Fruit fly (Drosophila melanogaster) whole organism, embryonic: ENCODE results near the gene Ms.
A peak's percentile ranks its signal among the peaks of the same experiment; 100 is the strongest.

Experiments
- Asciz ChIP-seq: fragments of 200-800 bp; sonication (Bioruptor generic); optimal IDR thresholded peaks from 2 replicates; lab custom pipeline; 2017; ENCODE audit warnings: missing biosample characterization, mild to moderate bottlenecking, missing genetic modification characterization, missing genetic modification reagents
- CG10209 ChIP-seq: fragments of 200-800 bp; sonication (Bioruptor generic); optimal IDR thresholded peaks from 3 replicates; lab custom pipeline; 2017; ENCODE audit warnings: missing biosample characterization, mild to moderate bottlenecking, missing genetic modification characterization, missing genetic modification reagents
- CG10267 ChIP-seq: fragments of 200-800 bp; sonication (Bioruptor generic); optimal IDR thresholded peaks from 2 replicates; lab custom pipeline; 2018; ENCODE audit warnings: missing biosample characterization, mild to moderate bottlenecking, missing genetic modification characterization, moderate library complexity
- CG13424 ChIP-seq: fragments of 200-800 bp; sonication (Bioruptor generic); optimal IDR thresholded peaks from 2 replicates; lab custom pipeline; 2019; ENCODE audit warnings: missing biosample characterization, mild to moderate bottlenecking, missing genetic modification characterization, moderate library complexity
- CG1529 ChIP-seq: fragments of 200-800 bp; sonication (Bioruptor generic); optimal IDR thresholded peaks from 3 replicates; lab custom pipeline; 2018; ENCODE audit warnings: missing biosample characterization, missing genetic modification characterization
- CG15479 ChIP-seq: fragments of 200-800 bp; sonication (Bioruptor generic); optimal IDR thresholded peaks from 3 replicates; lab custom pipeline; 2019; ENCODE audit warnings: missing biosample characterization, mild to moderate bottlenecking, missing genetic modification characterization, moderate library complexity
- CG1603 ChIP-seq: fragments of 200-800 bp; sonication (Bioruptor generic); optimal IDR thresholded peaks from 2 replicates; lab custom pipeline; 2019; ENCODE audit warnings: missing biosample characterization, mild to moderate bottlenecking, missing genetic modification characterization, moderate library complexity
- CG17328 ChIP-seq: fragments of 200-800 bp; sonication (Bioruptor generic); IDR thresholded peaks from 2 replicates; pipeline ENCODE4 v1.3.6; 2022; ENCODE audit warnings: missing biosample characterization, missing genetic modification characterization
- CG17359 ChIP-seq: fragments of 200-800 bp; sonication (Bioruptor generic); optimal IDR thresholded peaks from 3 replicates; lab custom pipeline; 2018; ENCODE audit warnings: missing biosample characterization, mild to moderate bottlenecking, missing genetic modification characterization, moderate library complexity
- CG17361 ChIP-seq: fragments of 200-800 bp; sonication (Bioruptor generic); IDR thresholded peaks from 3 replicates; pipeline ENCODE4 v1.3.6; 2022; ENCODE audit warnings: missing biosample characterization, missing genetic modification characterization
- CG17802 ChIP-seq: fragments of 200-800 bp; sonication (Bioruptor generic); optimal IDR thresholded peaks from 2 replicates; lab custom pipeline; 2018; ENCODE audit warnings: missing biosample characterization, mild to moderate bottlenecking, missing genetic modification characterization, moderate library complexity
- CG18619 ChIP-seq: fragments of 200-800 bp; sonication (Bioruptor generic); optimal IDR thresholded peaks from 3 replicates; lab custom pipeline; 2017; ENCODE audit warnings: missing biosample characterization, mild to moderate bottlenecking, missing genetic modification characterization
- CG2202 ChIP-seq: fragments of 200-800 bp; sonication (Bioruptor generic); optimal IDR thresholded peaks from 2 replicates; lab custom pipeline; 2018; ENCODE audit warnings: missing biosample characterization, mild to moderate bottlenecking, missing genetic modification characterization
- CG31365 ChIP-seq: fragments of 200-800 bp; sonication (Bioruptor generic); optimal IDR thresholded peaks from 2 replicates; lab custom pipeline; 2018; ENCODE audit warnings: missing biosample characterization, mild to moderate bottlenecking, missing genetic modification characterization
- CG4707 ChIP-seq: fragments of 200-800 bp; sonication (Bioruptor generic); optimal IDR thresholded peaks from 2 replicates; lab custom pipeline; 2018; ENCODE audit warnings: missing biosample characterization, mild to moderate bottlenecking, missing genetic modification characterization, moderate library complexity
- CG6254 ChIP-seq: fragments of 200-800 bp; sonication (Bioruptor generic); optimal IDR thresholded peaks from 3 replicates; lab custom pipeline; 2017; ENCODE audit warnings: mild to moderate bottlenecking, missing biosample characterization, missing genetic modification reagents, missing genetic modification characterization
- Dbx ChIP-seq: fragments of 200-800 bp; sonication (Bioruptor generic); IDR thresholded peaks from 3 replicates; pipeline ENCODE4 v1.3.6; 2022; ENCODE audit warnings: missing biosample characterization, missing genetic modification characterization
- Dfd ChIP-seq, 2 experiments: fragments of >200 bp; optimal IDR thresholded peaks; 2 replicates each; lab custom pipeline; 2017; ENCODE audit warnings: missing biosample characterization in 2 of 2, missing genetic modification characterization in 2 of 2
- H15 ChIP-seq: fragments of 200-800 bp; sonication (Bioruptor generic); IDR thresholded peaks from 3 replicates; pipeline ENCODE4 v1.3.6; 2022; ENCODE audit warnings: missing biosample characterization, missing genetic modification characterization
- HLHmδ ChIP-seq: fragments of 200-800 bp; sonication (Bioruptor generic); optimal IDR thresholded peaks from 2 replicates; lab custom pipeline; 2018; ENCODE audit warnings: missing biosample characterization, mild to moderate bottlenecking, missing genetic modification characterization, moderate library complexity
- Myb ChIP-seq: fragments of 200-800 bp; sonication (Bioruptor generic); optimal IDR thresholded peaks from 2 replicates; lab custom pipeline; 2016; ENCODE audit warnings: missing biosample characterization, missing genetic modification characterization
- Oli ChIP-seq: fragments of 200-800 bp; sonication (Bioruptor generic); optimal IDR thresholded peaks from 2 replicates; lab custom pipeline; 2018; ENCODE audit warnings: missing biosample characterization, mild to moderate bottlenecking, missing genetic modification characterization, moderate library complexity
- PHDP ChIP-seq: fragments of 200-800 bp; sonication (Bioruptor generic); optimal IDR thresholded peaks from 3 replicates; lab custom pipeline; 2018; ENCODE audit warnings: missing biosample characterization, mild to moderate bottlenecking, missing genetic modification characterization, moderate library complexity
- Sin3A ChIP-seq: fragments of >200 bp; optimal IDR thresholded peaks from 2 replicates; lab custom pipeline; 2018
- TFAM ChIP-seq: fragments of 200-800 bp; sonication (Bioruptor generic); optimal IDR thresholded peaks from 2 replicates; lab custom pipeline; 2017; ENCODE audit warnings: missing biosample characterization, missing genetic modification characterization, inconsistent platforms
- Xrp1 ChIP-seq: fragments of 200-800 bp; sonication (Bioruptor generic); IDR thresholded peaks from 2 replicates; pipeline ENCODE4 v1.3.6; 2022; ENCODE audit warnings: missing biosample characterization, missing genetic modification characterization
- aop ChIP-seq: fragments of 200-800 bp; sonication (Bioruptor generic); IDR thresholded peaks from 2 replicates; pipeline ENCODE4 v1.3.6; 2022; ENCODE audit warnings: missing biosample characterization, missing genetic modification characterization
- dan ChIP-seq: fragments of 200-800 bp; sonication (Bioruptor generic); IDR thresholded peaks from 2 replicates; pipeline ENCODE4 v1.3.6; 2022; ENCODE audit warnings: missing biosample characterization, missing genetic modification characterization
- dati ChIP-seq: fragments of 200-800 bp; sonication (Bioruptor generic); IDR thresholded peaks from 2 replicates; pipeline ENCODE4 v1.3.6; 2022; ENCODE audit warnings: missing biosample characterization, missing genetic modification characterization
- fd64A ChIP-seq: fragments of 200-800 bp; sonication (Bioruptor generic); optimal IDR thresholded peaks from 3 replicates; lab custom pipeline; 2018; ENCODE audit warnings: missing biosample characterization, mild to moderate bottlenecking, missing genetic modification characterization
- fd96Cb ChIP-seq: fragments of 200-800 bp; sonication (Bioruptor generic); optimal IDR thresholded peaks from 2 replicates; lab custom pipeline; 2018; ENCODE audit warnings: missing biosample characterization, mild to moderate bottlenecking, missing genetic modification characterization, moderate library complexity
- gsb-n ChIP-seq: fragments of 200-800 bp; sonication (Bioruptor generic); optimal IDR thresholded peaks from 3 replicates; lab custom pipeline; 2018; ENCODE audit warnings: missing biosample characterization, mild to moderate bottlenecking, missing genetic modification characterization
- her ChIP-seq: fragments of 200-800 bp; sonication (Bioruptor generic); optimal IDR thresholded peaks from 2 replicates; lab custom pipeline; 2016; ENCODE audit warnings: missing biosample characterization, missing genetic modification characterization
- lab ChIP-seq: fragments of 200-800 bp; sonication (Bioruptor generic); optimal IDR thresholded peaks from 3 replicates; lab custom pipeline; 2017; ENCODE audit warnings: missing biosample characterization, missing genetic modification characterization, mild to moderate bottlenecking, moderate library complexity, missing genetic modification reagents
- lilli ChIP-seq: fragments of 200-800 bp; sonication (Bioruptor generic); optimal IDR thresholded peaks from 3 replicates; lab custom pipeline; 2016; ENCODE audit warnings: missing biosample characterization, missing genetic modification characterization
- lola ChIP-seq, 3 experiments: fragments of >200 bp in 2 of 3; fragments of 200-800 bp in 1 of 3; sonication (Bioruptor generic) in 1 of 3; optimal IDR thresholded peaks; 2 replicates each; lab custom pipeline; 2017 to 2019; ENCODE audit warnings: missing biosample characterization in 3 of 3, missing genetic modification characterization in 3 of 3, mild to moderate bottlenecking in 1 of 3, moderate library complexity in 1 of 3
- nerfin-1 ChIP-seq: fragments of 200-800 bp; sonication (Bioruptor generic); optimal IDR thresholded peaks from 3 replicates; lab custom pipeline; 2019; ENCODE audit warnings: missing biosample characterization, mild to moderate bottlenecking, missing genetic modification characterization, moderate library complexity
- odd ChIP-seq: fragments of 200-800 bp; sonication (Bioruptor generic); optimal IDR thresholded peaks from 2 replicates; lab custom pipeline; 2017; ENCODE audit warnings: missing biosample characterization, mild to moderate bottlenecking, missing genetic modification characterization
- peb ChIP-seq: fragments of 200-800 bp; sonication (Bioruptor generic); IDR thresholded peaks from 2 replicates; pipeline ENCODE4 v1.3.6; 2022; ENCODE audit warnings: missing biosample characterization, missing genetic modification characterization
- prd ChIP-seq, 3 experiments: fragments of >200 bp in 2 of 3; fragments of 200-800 bp in 1 of 3; sonication (Bioruptor generic) in 1 of 3; optimal IDR thresholded peaks in 2 of 3; IDR thresholded peaks in 1 of 3; 2 replicates in 2 of 3; 3 replicates in 1 of 3; pipeline versions ENCODE4 v1.3.6 to Lab custom; 2017 to 2022; ENCODE audit warnings: missing biosample characterization in 1 of 3, missing genetic modification characterization in 1 of 3
- pum ChIP-seq: fragments of 200-800 bp; sonication (Bioruptor generic); optimal IDR thresholded peaks from 2 replicates; lab custom pipeline; 2016; ENCODE audit warnings: missing biosample characterization, missing genetic modification characterization
- slp2 ChIP-seq: fragments of 200-800 bp; sonication (Bioruptor generic); optimal IDR thresholded peaks from 2 replicates; lab custom pipeline; 2016; ENCODE audit warnings: missing biosample characterization, missing genetic modification characterization
- tll ChIP-seq, 2 experiments: fragments of 200-800 bp in 1 of 2; fragments of >200 bp in 1 of 2; sonication (Bioruptor generic) in 1 of 2; optimal IDR thresholded peaks; 2 replicates each; lab custom pipeline; 2017 to 2019; ENCODE audit warnings: missing biosample characterization in 2 of 2, missing genetic modification characterization in 2 of 2, mild to moderate bottlenecking in 1 of 2, moderate library complexity in 1 of 2
- unpg ChIP-seq: fragments of 200-800 bp; sonication (Bioruptor generic); optimal IDR thresholded peaks from 3 replicates; lab custom pipeline; 2018; ENCODE audit warnings: missing biosample characterization, mild to moderate bottlenecking, missing genetic modification characterization, moderate library complexity

Gene Ms

DNA sequence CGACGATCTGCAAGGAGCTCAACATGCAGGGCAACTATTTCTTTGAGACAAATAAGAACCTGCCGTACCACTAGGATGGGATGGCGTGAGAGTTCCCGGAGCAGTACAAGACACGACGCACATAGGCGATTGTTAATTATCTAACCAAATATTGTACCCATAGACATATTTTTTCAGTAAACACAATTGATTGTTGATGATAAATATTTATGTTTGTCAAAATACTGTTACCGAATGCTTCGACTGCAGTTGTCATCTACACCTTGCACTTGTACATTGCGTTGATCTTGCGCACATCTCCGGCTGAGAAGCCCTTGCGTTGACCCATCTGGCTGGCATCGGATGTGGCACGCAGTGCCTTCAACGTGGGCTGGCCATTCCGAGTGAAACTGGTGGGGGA, 48.2 kb upstream of the Ms start (continued):
- TF ChIP-seq HLHmδ (GFP tag; lab: Kevin White, UChicago) (peak; percentile 52), dati (GFP tag; lab: Robert Waterston, UW) (no peak), CG15479 (GFP tag; lab: Kevin White, UChicago) (no peak), CG1529 (GFP tag; lab: Kevin White, UChicago) (peak; percentile 53), CG17359 (peak; percentile 60), CG6254 (peak; percentile 48), CG13424 (tag; lab: Kevin White, UChicago) (peak; percentile 28), Xrp1 (GFP tag; lab: Robert Waterston, UW) (peak; percentile 38; the same call in 1 of the 2 replicates), CG2202 (tag; lab: Kevin White, UChicago) (peak; percentile 78), aop (no peak), tll (GFP tag; optimal IDR thresholded peaks at IDR 0.05; lab: Kevin White, UChicago) (no peak), peb (GFP tag; lab: Robert Waterston, UW) (no peak), nerfin-1 (tag; lab: Kevin White, UChicago) (peak; percentile 57), CG1603 (peak; percentile 72), Oli (tag; lab: Kevin White, UChicago) (no peak), CG17328 (GFP tag; lab: Robert Waterston, UW) (no peak), CG10267 (tag; lab: Kevin White, UChicago) (peak; percentile 30), Asciz (GFP tag; lab: Kevin White, UChicago) (peak; percentile 79), CG18619 (no peak), pum (GFP tag; lab: Kevin White, UChicago) (no peak), Dfd (GFP tag; optimal IDR thresholded peaks at IDR 0.05; lab: Kevin White, UChicago) (no peak), lilli (GFP tag; lab: Kevin White, UChicago) (no peak), H15 (GFP tag; lab: Robert Waterston, UW) (no peak), CG17361 (0 out of 3 replicates have a peak, but pooled peaks have one; percentile 13), CG10209 (peak; percentile 4), her (GFP tag; lab: Kevin White, UChicago) (no peak), PHDP (tag; lab: Kevin White, UChicago) (peak; percentile 50), slp2 (GFP tag; lab: Kevin White, UChicago) (no peak), lab (GFP tag; lab: Kevin White, UChicago) (peak; percentile 9), Myb (GFP tag; lab: Kevin White, UChicago) (no peak), Dbx (GFP tag; lab: Robert Waterston, UW) (no peak), lola (GFP tag; optimal IDR thresholded peaks at IDR 0.05; lab: Kevin White, UChicago) (peak in 1 of 3 experiments; percentile 66), fd64A (GFP tag; lab: Kevin White, UChicago) (peak; percentile 87), Sin3A (lab: Kevin White, UChicago) (no peak), TFAM (GFP tag; lab: Kevin White, UChicago) (no peak), CG17802 (no peak), unpg (peak; percentile 50), CG4707 (GFP tag; lab: Kevin White, UChicago) (peak; percentile 56), prd (optimal IDR thresholded peaks at IDR 0.05; lab: Kevin White, UChicago) (no peak), prd (GFP tag; IDR thresholded peaks at IDR 0.05; lab: Robert Waterston, UW) (no peak), dan (GFP tag; lab: Robert Waterston, UW) (no peak), CG31365 (tag; lab: Kevin White, UChicago) (peak; percentile 48), fd96Cb (tag; lab: Kevin White, UChicago) (peak; percentile 25), gsb-n (peak; percentile 48), odd (GFP tag; lab: Kevin White, UChicago) (peak; percentile 37)
